Worm (Caenorhabditis elegans) whole organism, young adult: Measurements from ENCODE around the gene Y105C5B.15.

Source experiments
- B0336.3 ChIP-seq: fragments of 200-800 bp; sonication (Bioruptor generic); IDR thresholded peaks from 2 replicates; pipeline ENCODE4 v1.3.6; 2022; ENCODE audit warnings: missing genetic modification characterization, missing compliant biosample characterization
- F57A8.1 ChIP-seq: fragments of 200-800 bp; sonication (Bioruptor generic); optimal IDR thresholded peaks from 2 replicates; lab custom pipeline; 2018; ENCODE audit warnings: mild to moderate bottlenecking, missing genetic modification characterization, moderate library complexity, missing compliant biosample characterization
- T26A5.8 ChIP-seq: sonication (generic microtip); optimal IDR thresholded peaks from 2 replicates; lab custom pipeline; 2016; ENCODE audit warnings: missing genetic modification characterization, missing compliant biosample characterization
- Y53G8AR.9 ChIP-seq: fragments of 200-800 bp; sonication (Bioruptor generic); conservative IDR thresholded peaks from 2 replicates; pipeline ENCODE4 v1.3.6; 2022; ENCODE audit warnings: missing genetic modification reagents, missing genetic modification characterization, missing compliant biosample characterization
- Y79H2A.3 ChIP-seq: fragments of 200-800 bp; sonication (Bioruptor generic); conservative IDR thresholded peaks from 2 replicates; pipeline ENCODE4 v1.3.6; 2022; ENCODE audit warnings: missing genetic modification reagents, missing genetic modification characterization, missing compliant biosample characterization
- Y95B8A.8 ChIP-seq: fragments of 200-800 bp; sonication (Bioruptor generic); IDR thresholded peaks from 2 replicates; pipeline ENCODE4 v1.3.6; 2022; ENCODE audit warnings: missing genetic modification reagents, missing genetic modification characterization, missing compliant biosample characterization
- akir-1 ChIP-seq: fragments of 200-800 bp; sonication (Bioruptor generic); optimal IDR thresholded peaks from 2 replicates; lab custom pipeline; 2018; ENCODE audit warnings: mild to moderate bottlenecking, missing genetic modification characterization, moderate library complexity, missing compliant biosample characterization
- ama-1 ChIP-seq, 3 experiments: fragments of 150-350 bp in 1 of 3; sonication (generic microtip) in 2 of 3; optimal IDR thresholded peaks; 2 replicates each; lab custom pipeline; 2014 to 2018; ENCODE audit warnings: missing biosample characterization in 2 of 3, missing genetic modification characterization in 2 of 3, missing genetic modification reagents in 2 of 3
- ccch-3 ChIP-seq: fragments of 200-800 bp; sonication (Bioruptor generic); optimal IDR thresholded peaks from 2 replicates; lab custom pipeline; 2018; ENCODE audit warnings: mild to moderate bottlenecking, missing genetic modification characterization, missing compliant biosample characterization
- cebp-2 ChIP-seq: fragments of 200-800 bp; sonication (Bioruptor generic); IDR thresholded peaks from 2 replicates; pipeline ENCODE4 v1.3.6; 2022; ENCODE audit warnings: missing genetic modification characterization, missing compliant biosample characterization
- ceh-79 ChIP-seq: sonication (generic microtip); optimal IDR thresholded peaks from 2 replicates; lab custom pipeline; 2017; ENCODE audit warnings: mild to moderate bottlenecking, missing genetic modification characterization, missing compliant biosample characterization
- dox-1 ChIP-seq: fragments of 200-800 bp; sonication (Bioruptor generic); IDR thresholded peaks from 2 replicates; pipeline ENCODE4 v1.3.6; 2022; ENCODE audit warnings: missing genetic modification reagents, missing genetic modification characterization, missing compliant biosample characterization
- dpl-1 ChIP-seq: fragments of 150-350 bp; optimal IDR thresholded peaks from 2 replicates; lab custom pipeline; 2014; ENCODE audit warnings: missing biosample characterization, missing genetic modification reagents, missing genetic modification characterization
- hlh-26 ChIP-seq: fragments of 200-800 bp; sonication (Bioruptor generic); conservative IDR thresholded peaks from 2 replicates; pipeline ENCODE4 v1.3.6; 2022; ENCODE audit warnings: missing genetic modification reagents, missing genetic modification characterization, missing compliant biosample characterization
- let-607 ChIP-seq, 2 experiments: fragments of 200-800 bp in 1 of 2; sonication (Bioruptor generic) in 1 of 2; sonication (generic microtip) in 1 of 2; optimal IDR thresholded peaks; 2 replicates each; lab custom pipeline; 2016 to 2018; ENCODE audit warnings: mild to moderate bottlenecking in 2 of 2, missing compliant biosample characterization in 2 of 2, missing genetic modification characterization in 2 of 2, moderate library complexity in 2 of 2, missing genotype in 1 of 2
- lir-1 ChIP-seq: fragments of 200-800 bp; sonication (Bioruptor generic); conservative IDR thresholded peaks from 2 replicates; pipeline ENCODE4 v1.3.6; 2022; ENCODE audit warnings: missing genetic modification reagents, missing genetic modification characterization, missing compliant biosample characterization
- lsl-1 ChIP-seq: fragments of 200-800 bp; sonication (Bioruptor generic); optimal IDR thresholded peaks from 2 replicates; lab custom pipeline; 2018; ENCODE audit warnings: mild to moderate bottlenecking, missing genetic modification characterization, moderate library complexity, missing compliant biosample characterization
- lsy-27 ChIP-seq: sonication (generic microtip); optimal IDR thresholded peaks from 2 replicates; lab custom pipeline; 2017; ENCODE audit warnings: missing genetic modification characterization, mild to moderate bottlenecking, missing compliant biosample characterization, antibody characterized with exemption, missing genotype, borderline replicate concordance; ENCODE audit not compliant: insufficient read depth
- madf-3 ChIP-seq: fragments of 200-800 bp; sonication (Bioruptor generic); IDR thresholded peaks from 2 replicates; pipeline ENCODE4 v1.3.6; 2022; ENCODE audit warnings: missing genetic modification reagents, missing genetic modification characterization, missing compliant biosample characterization
- mcd-1 ChIP-seq: fragments of 200-800 bp; sonication (Bioruptor generic); IDR thresholded peaks from 2 replicates; pipeline ENCODE4 v1.3.6; 2022; ENCODE audit warnings: missing genetic modification reagents, missing genetic modification characterization, missing compliant biosample characterization
- mel-28 ChIP-seq: sonication (generic microtip); optimal IDR thresholded peaks from 2 replicates; lab custom pipeline; 2016; ENCODE audit warnings: borderline replicate concordance, mild to moderate bottlenecking, missing genetic modification characterization, missing compliant biosample characterization
- mes-4 ChIP-seq: sonication (generic microtip); optimal IDR thresholded peaks from 2 replicates; lab custom pipeline; 2016; ENCODE audit warnings: missing genotype, missing genetic modification characterization, missing compliant biosample characterization
- nhr-120 ChIP-seq: fragments of 200-800 bp; sonication (Bioruptor generic); IDR thresholded peaks from 2 replicates; pipeline ENCODE4 v1.3.6; 2022; ENCODE audit warnings: missing genetic modification characterization, missing compliant biosample characterization
- nhr-80 ChIP-seq: sonication (generic microtip); optimal IDR thresholded peaks from 2 replicates; lab custom pipeline; 2016; ENCODE audit warnings: missing genetic modification characterization, missing compliant biosample characterization
- rpc-1 ChIP-seq, 2 experiments: fragments of 150-350 bp in 1 of 2; sonication (generic microtip) in 1 of 2; optimal IDR thresholded peaks; 2 replicates each; lab custom pipeline; 2014 to 2018; ENCODE audit warnings: missing biosample characterization in 1 of 2, missing genetic modification characterization in 1 of 2, missing genetic modification reagents in 1 of 2, missing genotype in 1 of 2
- sdz-38 ChIP-seq: sonication (generic microtip); optimal IDR thresholded peaks from 2 replicates; lab custom pipeline; 2016; ENCODE audit warnings: missing genotype, missing genetic modification characterization, missing compliant biosample characterization
- sea-2 ChIP-seq: fragments of 200-800 bp; sonication (Bioruptor generic); IDR thresholded peaks from 2 replicates; pipeline ENCODE4 v1.3.6; 2022; ENCODE audit warnings: missing genetic modification characterization, missing compliant biosample characterization
- snpc-1.3 ChIP-seq: sonication (generic microtip); optimal IDR thresholded peaks from 2 replicates; lab custom pipeline; 2017; ENCODE audit warnings: missing genetic modification characterization, mild to moderate bottlenecking, missing compliant biosample characterization, antibody characterized with exemption, moderate library complexity, missing genotype, missing genetic modification reagents; ENCODE audit not compliant: insufficient read depth
- snpc-4 ChIP-seq, 5 experiments: fragments of 150-350 bp in 1 of 5; sonication (generic microtip) in 4 of 5; optimal IDR thresholded peaks; 2 replicates each; lab custom pipeline; 2014 to 2018; ENCODE audit warnings: missing genetic modification characterization in 5 of 5, missing biosample characterization in 3 of 5, antibody characterized with exemption in 2 of 5, mild to moderate bottlenecking in 2 of 5, missing compliant biosample characterization in 2 of 5, missing genotype in 2 of 5, moderate library complexity in 2 of 5, missing genetic modification reagents in 1 of 5
- somi-1 ChIP-seq: fragments of 200-800 bp; sonication (Bioruptor generic); optimal IDR thresholded peaks from 2 replicates; lab custom pipeline; 2018; ENCODE audit warnings: mild to moderate bottlenecking, missing genetic modification characterization, missing compliant biosample characterization
- tbp1 ChIP-seq: fragments of 200-800 bp; sonication (Bioruptor generic); optimal IDR thresholded peaks from 2 replicates; lab custom pipeline; 2018; ENCODE audit warnings: mild to moderate bottlenecking, missing genetic modification characterization, missing compliant biosample characterization
- tlf-1 ChIP-seq: fragments of 200-800 bp; sonication (Bioruptor generic); optimal IDR thresholded peaks from 2 replicates; lab custom pipeline; 2018; ENCODE audit warnings: mild to moderate bottlenecking, missing genetic modification characterization, missing compliant biosample characterization
- unc-62 ChIP-seq: fragments of 150-350 bp; optimal IDR thresholded peaks from 2 replicates; lab custom pipeline; 2014; ENCODE audit warnings: missing biosample characterization, missing genetic modification reagents, missing genetic modification characterization
- ztf-26 ChIP-seq: sonication (generic microtip); optimal IDR thresholded peaks from 2 replicates; lab custom pipeline; 2017; ENCODE audit warnings: missing genetic modification characterization, missing compliant biosample characterization
- ztf-6 ChIP-seq: fragments of 200-800 bp; sonication (Bioruptor generic); IDR thresholded peaks from 2 replicates; pipeline ENCODE4 v1.3.6; 2022; ENCODE audit warnings: missing genetic modification reagents, missing genetic modification characterization, missing compliant biosample characterization

Y105C5B.15 gene

ce11 chrIV:15929831-15930230, 21.9 kb upstream of the Y105C5B.15 start:
- TF ChIP-seq nhr-80 (peak; percentile 68), ama-1 (optimal IDR thresholded peaks at IDR 0.05; lab: Kevin White, UChicago) (no peak), ama-1 (GFP tag; optimal IDR thresholded peaks at IDR 0.05; lab: Kevin White, UChicago) (no peak), tbp1 (GFP tag; lab: Kevin White, UChicago) (peak; percentile 38), ztf-26 (tag; lab: Kevin White, UChicago) (peak; percentile 8), Y95B8A.8 (GFP tag; lab: Robert Waterston, UW) (no peak), let-607 (tag; optimal IDR thresholded peaks at IDR 0.05; lab: Kevin White, UChicago) (peak; percentile 67 to 84), lsy-27 (no peak), nhr-120 (GFP tag; lab: Robert Waterston, UW) (no peak), dox-1 (GFP tag; lab: Robert Waterston, UW) (no peak), snpc-4 (GFP tag; optimal IDR thresholded peaks at IDR 0.05; lab: Kevin White, UChicago) (no peak), snpc-4 (tag; optimal IDR thresholded peaks at IDR 0.05; lab: Kevin White, UChicago) (peak in 2 of 4 experiments; percentile 19 to 32), somi-1 (GFP tag; lab: Kevin White, UChicago) (no peak), tlf-1 (GFP tag; lab: Kevin White, UChicago) (no peak), unc-62 (no peak), rpc-1 (optimal IDR thresholded peaks at IDR 0.05; lab: Kevin White, UChicago) (no peak), rpc-1 (tag; optimal IDR thresholded peaks at IDR 0.05; lab: Kevin White, UChicago) (no peak), ccch-3 (GFP tag; lab: Kevin White, UChicago) (no peak), B0336.3 (no peak), snpc-1.3 (no peak)

ce11 chrIV:15930281-15930680, 21.5 kb upstream of the Y105C5B.15 start, which contains the start of gene Y105C5B.9:
Gene Y105C5B.9 (plus strand): TSS chrIV:15930581.
- TF ChIP-seq mes-4 (tag; lab: Kevin White, UChicago) (no peak), madf-3 (GFP tag; lab: Robert Waterston, UW) (no peak), sea-2 (GFP tag; lab: Robert Waterston, UW) (no peak), akir-1 (no peak), sdz-38 (tag; lab: Kevin White, UChicago) (no peak)

ce11 chrIV:15930694-15931093, 21.0 kb upstream of the Y105C5B.15 start:
- no peak for TF ChIP-seq hlh-26
- TF ChIP-seq mel-28: no peak
- no peak for TF ChIP-seq mcd-1 (GFP tag; lab: Robert Waterston, UW)
- TF ChIP-seq tlf-1 (GFP tag; lab: Kevin White, UChicago): no peak
- no peak for TF ChIP-seq Y53G8AR.9
- TF ChIP-seq T26A5.8 (tag; lab: Kevin White, UChicago): no peak
- no peak for TF ChIP-seq ztf-6
- no peak for TF ChIP-seq F57A8.1 (GFP tag; lab: Kevin White, UChicago)
- no peak for TF ChIP-seq dpl-1
- TF ChIP-seq tbp1 (GFP tag; lab: Kevin White, UChicago): no peak
- no peak for TF ChIP-seq ceh-79 (tag; lab: Kevin White, UChicago)
- TF ChIP-seq nhr-80: no peak
- no peak for TF ChIP-seq lsl-1 (GFP tag; lab: Kevin White, UChicago)
- TF ChIP-seq lir-1 (GFP tag; lab: Robert Waterston, UW): no peak
- TF ChIP-seq nhr-120 (GFP tag; lab: Robert Waterston, UW): no peak
- no peak for TF ChIP-seq cebp-2 (GFP tag; lab: Robert Waterston, UW)
- no peak for TF ChIP-seq Y79H2A.3 (GFP tag; lab: Robert Waterston, UW)
